Worm (Caenorhabditis elegans) whole organism, young adult: ENCODE data around the gene asp-17.

Source experiments
- B0035.1 ChIP-seq: sonication (generic microtip); optimal IDR thresholded peaks from 2 replicates; lab custom pipeline; 2016; ENCODE audit warnings: missing genetic modification characterization, mild to moderate bottlenecking, missing compliant biosample characterization, missing genotype, missing genetic modification reagents
- B0261.1 ChIP-seq: sonication (generic microtip); optimal IDR thresholded peaks from 2 replicates; lab custom pipeline; 2016; ENCODE audit warnings: mild to moderate bottlenecking, missing genetic modification characterization, moderate library complexity, missing compliant biosample characterization
- B0336.3 ChIP-seq: fragments of 200-800 bp; sonication (Bioruptor generic); IDR thresholded peaks from 2 replicates; pipeline ENCODE4 v1.3.6; 2022; ENCODE audit warnings: missing genetic modification characterization, missing compliant biosample characterization
- C17E4.6 ChIP-seq: fragments of 200-800 bp; sonication (Bioruptor generic); IDR thresholded peaks from 2 replicates; pipeline ENCODE4 v1.3.6; 2022; ENCODE audit warnings: missing genetic modification reagents, missing genetic modification characterization, missing compliant biosample characterization
- F22D6.2 ChIP-seq: sonication (generic microtip); optimal IDR thresholded peaks from 2 replicates; lab custom pipeline; 2016; ENCODE audit warnings: mild to moderate bottlenecking, missing genetic modification characterization, missing compliant biosample characterization
- F23B12.7 ChIP-seq: sonication (generic microtip); optimal IDR thresholded peaks from 2 replicates; lab custom pipeline; 2017; ENCODE audit warnings: missing genetic modification characterization, mild to moderate bottlenecking, missing compliant biosample characterization, antibody characterized with exemption, moderate library complexity; ENCODE audit not compliant: insufficient read depth
- F37B4.10 ChIP-seq: fragments of 200-800 bp; sonication (Bioruptor generic); IDR thresholded peaks from 2 replicates; pipeline ENCODE4 v1.3.6; 2022; ENCODE audit warnings: missing genetic modification characterization, missing compliant biosample characterization
- F39B2.1 ChIP-seq: fragments of 200-800 bp; sonication (Bioruptor generic); IDR thresholded peaks from 2 replicates; pipeline ENCODE4 v1.3.6; 2022; ENCODE audit warnings: missing genetic modification reagents, missing genetic modification characterization, missing compliant biosample characterization
- T26A5.8 ChIP-seq: sonication (generic microtip); optimal IDR thresholded peaks from 2 replicates; lab custom pipeline; 2016; ENCODE audit warnings: missing genetic modification characterization, missing compliant biosample characterization
- ZK185.1 ChIP-seq: sonication (generic microtip); optimal IDR thresholded peaks from 2 replicates; lab custom pipeline; 2016; ENCODE audit warnings: mild to moderate bottlenecking, missing genetic modification characterization, missing compliant biosample characterization; ENCODE audit not compliant: poor library complexity, severe bottlenecking
- atf-7 ChIP-seq: sonication (generic microtip); optimal IDR thresholded peaks from 2 replicates; lab custom pipeline; 2017; ENCODE audit warnings: mild to moderate bottlenecking, missing genetic modification characterization, missing compliant biosample characterization
- attf-3 ChIP-seq: fragments of 200-800 bp; sonication (Bioruptor generic); conservative IDR thresholded peaks from 2 replicates; pipeline ENCODE4 v1.3.6; 2022; ENCODE audit warnings: missing genetic modification reagents, missing genetic modification characterization, missing compliant biosample characterization
- attf-5 ChIP-seq: fragments of 200-800 bp; sonication (Bioruptor generic); optimal IDR thresholded peaks from 2 replicates; lab custom pipeline; 2018; ENCODE audit warnings: mild to moderate bottlenecking, missing genetic modification characterization, missing compliant biosample characterization
- bed-2 ChIP-seq: fragments of 200-800 bp; sonication (Bioruptor generic); IDR thresholded peaks from 2 replicates; pipeline ENCODE4 v1.3.6; 2022; ENCODE audit warnings: missing genetic modification reagents, missing genetic modification characterization, missing compliant biosample characterization
- ceh-27 ChIP-seq: fragments of 200-800 bp; sonication (Bioruptor generic); optimal IDR thresholded peaks from 2 replicates; lab custom pipeline; 2018; ENCODE audit warnings: mild to moderate bottlenecking, missing genetic modification characterization, moderate library complexity, missing compliant biosample characterization
- ceh-91 ChIP-seq: fragments of 200-800 bp; sonication (Bioruptor generic); IDR thresholded peaks from 2 replicates; pipeline ENCODE4 v1.3.6; 2022; ENCODE audit warnings: missing genetic modification reagents, missing genetic modification characterization, missing compliant biosample characterization
- die-1 ChIP-seq: sonication (generic microtip); optimal IDR thresholded peaks from 2 replicates; lab custom pipeline; 2016; ENCODE audit warnings: missing genotype, mild to moderate bottlenecking, missing genetic modification characterization, missing compliant biosample characterization
- egrh-3 ChIP-seq: fragments of 200-800 bp; sonication (Bioruptor generic); IDR thresholded peaks from 2 replicates; pipeline ENCODE4 v1.3.6; 2022; ENCODE audit warnings: missing genetic modification reagents, missing genetic modification characterization, missing compliant biosample characterization
- ets-4 ChIP-seq: fragments of 200-800 bp; sonication (Bioruptor generic); optimal IDR thresholded peaks from 2 replicates; lab custom pipeline; 2018; ENCODE audit warnings: mild to moderate bottlenecking, missing genetic modification characterization, missing compliant biosample characterization
- gei-17 ChIP-seq: fragments of 200-800 bp; sonication (Bioruptor generic); optimal IDR thresholded peaks from 2 replicates; lab custom pipeline; 2018; ENCODE audit warnings: mild to moderate bottlenecking, missing genetic modification characterization, missing compliant biosample characterization
- hlh-26 ChIP-seq: fragments of 200-800 bp; sonication (Bioruptor generic); conservative IDR thresholded peaks from 2 replicates; pipeline ENCODE4 v1.3.6; 2022; ENCODE audit warnings: missing genetic modification reagents, missing genetic modification characterization, missing compliant biosample characterization
- hmg-1.2 ChIP-seq: fragments of 200-800 bp; sonication (Bioruptor generic); IDR thresholded peaks from 2 replicates; pipeline ENCODE4 v1.3.6; 2022; ENCODE audit warnings: missing genetic modification reagents, missing genetic modification characterization, missing compliant biosample characterization
- let-526 ChIP-seq: fragments of 200-800 bp; sonication (Bioruptor generic); IDR thresholded peaks from 2 replicates; pipeline ENCODE4 v1.3.6; 2022; ENCODE audit warnings: missing genetic modification reagents, missing genetic modification characterization, missing compliant biosample characterization
- let-607 ChIP-seq, 2 experiments: fragments of 200-800 bp in 1 of 2; sonication (Bioruptor generic) in 1 of 2; sonication (generic microtip) in 1 of 2; optimal IDR thresholded peaks; 2 replicates each; lab custom pipeline; 2016 to 2018; ENCODE audit warnings: mild to moderate bottlenecking in 2 of 2, missing compliant biosample characterization in 2 of 2, missing genetic modification characterization in 2 of 2, moderate library complexity in 2 of 2, missing genotype in 1 of 2
- lin-40 ChIP-seq: sonication (generic microtip); optimal IDR thresholded peaks from 2 replicates; lab custom pipeline; 2016; ENCODE audit warnings: missing genetic modification characterization, mild to moderate bottlenecking, missing compliant biosample characterization, missing genotype, missing genetic modification reagents
- nfya-1 ChIP-seq: sonication (generic microtip); optimal IDR thresholded peaks from 2 replicates; lab custom pipeline; 2017; ENCODE audit warnings: antibody characterized with exemption, missing compliant biosample characterization, missing genetic modification characterization, borderline replicate concordance; ENCODE audit not compliant: insufficient read depth
- nhr-120 ChIP-seq: fragments of 200-800 bp; sonication (Bioruptor generic); IDR thresholded peaks from 2 replicates; pipeline ENCODE4 v1.3.6; 2022; ENCODE audit warnings: missing genetic modification characterization, missing compliant biosample characterization
- nhr-80 ChIP-seq: sonication (generic microtip); optimal IDR thresholded peaks from 2 replicates; lab custom pipeline; 2016; ENCODE audit warnings: missing genetic modification characterization, missing compliant biosample characterization
- nhr-90 ChIP-seq: sonication (generic microtip); optimal IDR thresholded peaks from 2 replicates; lab custom pipeline; 2016; ENCODE audit warnings: missing genotype, mild to moderate bottlenecking, missing genetic modification characterization, missing compliant biosample characterization
- pbrm-1 ChIP-seq: fragments of 200-800 bp; sonication (Bioruptor generic); IDR thresholded peaks from 2 replicates; pipeline ENCODE4 v1.3.6; 2022; ENCODE audit warnings: missing genetic modification reagents, missing genetic modification characterization, missing compliant biosample characterization
- pha-4 ChIP-seq: fragments of 150-350 bp; sonication (generic microtip); optimal IDR thresholded peaks from 2 replicates; lab custom pipeline; 2014; ENCODE audit warnings: missing biosample characterization, missing genetic modification reagents, missing genetic modification characterization
- rcor-1 ChIP-seq: fragments of 200-800 bp; sonication (Bioruptor generic); IDR thresholded peaks from 2 replicates; pipeline ENCODE4 v1.3.6; 2022; ENCODE audit warnings: missing genetic modification reagents, missing genetic modification characterization, missing compliant biosample characterization
- rec-8 ChIP-seq, 2 experiments: sonication (generic microtip); optimal IDR thresholded peaks; 2 replicates each; lab custom pipeline; 2016; ENCODE audit warnings: mild to moderate bottlenecking in 2 of 2, missing genetic modification characterization in 2 of 2, missing genetic modification reagents in 2 of 2, missing genotype in 2 of 2, missing biosample characterization in 1 of 2, missing compliant biosample characterization in 1 of 2, moderate library complexity in 1 of 2
- repo-1 ChIP-seq: sonication (generic microtip); optimal IDR thresholded peaks from 2 replicates; lab custom pipeline; 2017; ENCODE audit warnings: mild to moderate bottlenecking, missing genetic modification characterization, missing compliant biosample characterization
- rpc-1 ChIP-seq, 2 experiments: fragments of 150-350 bp in 1 of 2; sonication (generic microtip) in 1 of 2; optimal IDR thresholded peaks; 2 replicates each; lab custom pipeline; 2014 to 2018; ENCODE audit warnings: missing biosample characterization in 1 of 2, missing genetic modification characterization in 1 of 2, missing genetic modification reagents in 1 of 2, missing genotype in 1 of 2
- snpc-3.4 ChIP-seq: sonication (generic microtip); optimal IDR thresholded peaks from 2 replicates; lab custom pipeline; 2017; ENCODE audit warnings: missing genetic modification characterization, mild to moderate bottlenecking, missing compliant biosample characterization, antibody characterized with exemption, moderate library complexity, missing genotype, missing genetic modification reagents
- tbp1 ChIP-seq: fragments of 200-800 bp; sonication (Bioruptor generic); optimal IDR thresholded peaks from 2 replicates; lab custom pipeline; 2018; ENCODE audit warnings: mild to moderate bottlenecking, missing genetic modification characterization, missing compliant biosample characterization
- tlf-1 ChIP-seq: fragments of 200-800 bp; sonication (Bioruptor generic); optimal IDR thresholded peaks from 2 replicates; lab custom pipeline; 2018; ENCODE audit warnings: mild to moderate bottlenecking, missing genetic modification characterization, missing compliant biosample characterization
- unc-130 ChIP-seq: sonication (generic microtip); optimal IDR thresholded peaks from 2 replicates; lab custom pipeline; 2016; ENCODE audit warnings: missing genetic modification reagents, missing genetic modification characterization, missing compliant biosample characterization
- xnd-1 ChIP-seq: sonication (generic microtip); optimal IDR thresholded peaks from 2 replicates; lab custom pipeline; 2016; ENCODE audit warnings: missing genotype, missing genetic modification reagents, missing genetic modification characterization, missing compliant biosample characterization
- zfh-2 ChIP-seq: fragments of 200-800 bp; sonication (Bioruptor generic); conservative IDR thresholded peaks from 2 replicates; pipeline ENCODE4 v1.3.6; 2022; ENCODE audit warnings: missing genetic modification reagents, missing genetic modification characterization, missing compliant biosample characterization
- ztf-18 ChIP-seq: sonication (generic microtip); optimal IDR thresholded peaks from 2 replicates; lab custom pipeline; 2016; ENCODE audit warnings: missing genotype, mild to moderate bottlenecking, missing genetic modification characterization, missing compliant biosample characterization
- ztf-25 ChIP-seq: fragments of 200-800 bp; sonication (Bioruptor generic); IDR thresholded peaks from 2 replicates; pipeline ENCODE4 v1.3.6; 2022; ENCODE audit warnings: missing genetic modification reagents, missing genetic modification characterization, missing compliant biosample characterization
- ztf-26 ChIP-seq: sonication (generic microtip); optimal IDR thresholded peaks from 2 replicates; lab custom pipeline; 2017; ENCODE audit warnings: missing genetic modification characterization, missing compliant biosample characterization
- ztf-28 ChIP-seq: fragments of 200-800 bp; sonication (Bioruptor generic); IDR thresholded peaks from 2 replicates; pipeline ENCODE4 v1.3.6; 2022; ENCODE audit warnings: missing genetic modification reagents, missing genetic modification characterization, missing compliant biosample characterization
- ztf-3 ChIP-seq: fragments of 200-800 bp; sonication (Bioruptor generic); optimal IDR thresholded peaks from 2 replicates; lab custom pipeline; 2018; ENCODE audit warnings: mild to moderate bottlenecking, missing genetic modification characterization, missing compliant biosample characterization

Gene asp-17

ce11 chrV:18990238-18990901 lies 46.8 kb downstream of the asp-17 start, which contains the start of the genes reps-1 and Y39B6A.37 (continued):
- TF ChIP-seq atf-7 (tag; lab: Kevin White, UChicago) (no peak), nhr-120 (GFP tag; lab: Robert Waterston, UW) (no peak), pha-4 (tag; lab: Kevin White, UChicago) (no peak), unc-130 (no peak), ztf-3 (no peak), let-607 (tag; optimal IDR thresholded peaks at IDR 0.05; lab: Kevin White, UChicago) (peak in 1 of 2 experiments; percentile 9), zfh-2 (GFP tag; lab: Robert Waterston, UW) (0 out of 2 replicates have a peak, but pooled peaks have one; percentile 34), F39B2.1 (GFP tag; lab: Robert Waterston, UW) (no peak), ZK185.1 (tag; lab: Kevin White, UChicago) (no peak), nfya-1 (tag; lab: Kevin White, UChicago) (no peak), lin-40 (peak; percentile 82), hlh-26 (no peak), B0261.1 (tag; lab: Kevin White, UChicago) (peak; percentile 1), gei-17 (GFP tag; lab: Kevin White, UChicago) (peak; percentile 27), rpc-1 (optimal IDR thresholded peaks at IDR 0.05; lab: Kevin White, UChicago) (no peak), rpc-1 (tag; optimal IDR thresholded peaks at IDR 0.05; lab: Kevin White, UChicago) (no peak), repo-1 (no peak), nhr-90 (tag; lab: Kevin White, UChicago) (no peak), nhr-80 (tag; lab: Kevin White, UChicago) (peak; percentile 0), bed-2 (GFP tag; lab: Robert Waterston, UW) (no peak), B0336.3 (GFP tag; lab: Robert Waterston, UW) (peak; percentile 86), B0035.1 (tag; lab: Kevin White, UChicago) (no peak), tlf-1 (GFP tag; lab: Kevin White, UChicago) (peak; percentile 32), pbrm-1 (peak; percentile 85), rcor-1 (GFP tag; lab: Robert Waterston, UW) (peak; percentile 74), T26A5.8 (tag; lab: Kevin White, UChicago) (no peak), rec-8 (tag; optimal IDR thresholded peaks at IDR 0.05; lab: Kevin White, UChicago) (no peak), ztf-28 (GFP tag; lab: Robert Waterston, UW) (no peak), C17E4.6 (GFP tag; lab: Robert Waterston, UW) (no peak), F22D6.2 (tag; lab: Kevin White, UChicago) (no peak), snpc-3.4 (tag; lab: Kevin White, UChicago) (no peak), egrh-3 (GFP tag; lab: Robert Waterston, UW) (no peak), attf-3 (GFP tag; lab: Robert Waterston, UW) (0 out of 2 replicates have a peak, but pooled peaks have one; percentile 44), let-526 (no peak), ztf-26 (tag; lab: Kevin White, UChicago) (peak; percentile 46), die-1 (tag; lab: Kevin White, UChicago) (no peak), ztf-18 (peak; percentile 97), ceh-91 (GFP tag; lab: Robert Waterston, UW) (no peak), attf-5 (peak; percentile 74), F23B12.7 (peak; percentile 20), ets-4 (GFP tag; lab: Kevin White, UChicago) (no peak), F37B4.10 (GFP tag; lab: Robert Waterston, UW) (0 out of 2 replicates have a peak, but pooled peaks have one; percentile 33), tbp1 (GFP tag; lab: Kevin White, UChicago) (peak; percentile 45), ceh-27 (GFP tag; lab: Kevin White, UChicago) (peak; percentile 25), xnd-1 (tag; lab: Kevin White, UChicago) (peak; percentile 24), ztf-25 (GFP tag; lab: Robert Waterston, UW) (no peak), hmg-1.2 (GFP tag; lab: Robert Waterston, UW) (peak; percentile 43; the same call in 1 of the 2 replicates)
